Fruit fly (Drosophila melanogaster) S2 (cell line): ENCODE results near the gene ScpX.

Experiments
- CG8478 ChIP-seq: fragments of >200 bp; optimal IDR thresholded peaks from 2 replicates; lab custom pipeline; 2018
- CTCF ChIP-seq, 2 experiments: fragments of >200 bp; optimal IDR thresholded peaks; 2 replicates each; lab custom pipeline; 2018

ScpX gene

dm6 chr2L:18867815-18868214 lies 36.8 kb downstream of the ScpX start:
- TF ChIP-seq CG8478 (lab: Kevin White, UChicago) (no peak), CTCF (optimal IDR thresholded peaks at IDR 0.05; lab: Kevin White, UChicago) (no peak)

dm6 chr2L:18871822-18872221 lies 40.8 kb downstream of the ScpX start:
- TF ChIP-seq CG8478 (lab: Kevin White, UChicago) (no peak), CTCF (optimal IDR thresholded peaks at IDR 0.05; lab: Kevin White, UChicago) (no peak)

- no peak for TF ChIP-seq CG8478 (lab: Kevin White, UChicago)
- TF ChIP-seq CTCF (optimal IDR thresholded peaks at IDR 0.05; lab: Kevin White, UChicago): no peak
Measured at dm6 chr2L:18875213-18875612, 44.2 kb downstream of the ScpX start.

- TF ChIP-seq CG8478 (lab: Kevin White, UChicago) (no peak), CTCF (optimal IDR thresholded peaks at IDR 0.05; lab: Kevin White, UChicago) (no peak)
Measured at dm6 chr2L:18878439-18878838, 47.4 kb downstream of the ScpX start.

DNA sequence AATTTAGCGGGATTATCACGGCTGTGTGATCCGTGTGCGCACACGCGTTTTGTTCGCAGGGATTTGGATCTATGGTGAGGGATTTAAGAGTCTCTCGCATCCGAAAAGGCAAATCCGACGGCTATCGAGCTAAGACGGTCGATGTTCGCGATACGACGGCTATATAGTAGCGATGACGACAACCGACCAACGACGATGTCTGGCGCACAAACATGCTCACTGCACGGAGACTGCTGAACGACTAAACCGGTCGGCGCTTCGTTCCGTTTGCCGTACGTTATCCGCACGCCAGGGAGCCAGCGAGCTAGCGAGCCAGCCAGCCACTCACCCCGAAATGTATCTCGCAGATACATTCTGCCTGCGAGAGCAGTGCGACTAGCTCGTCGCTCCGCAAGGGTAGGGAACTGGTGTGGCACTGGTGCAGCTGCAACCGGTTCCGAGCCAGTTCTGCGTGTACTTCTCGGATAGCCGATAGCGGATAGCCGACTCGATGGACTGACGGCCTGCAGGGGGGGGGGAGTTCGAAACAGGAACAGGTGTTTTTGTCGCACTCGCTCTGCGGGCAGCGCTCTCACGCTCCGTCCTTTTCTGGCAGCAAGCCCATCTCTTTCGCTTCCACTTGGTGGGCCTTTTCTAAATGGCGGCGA lies 50.1 kb downstream of the ScpX start, which contains the start of gene tup:
Gene tup (minus strand): TSS at position 248 of the 647 bp plus-strand sequence.
- TF ChIP-seq CTCF (optimal IDR thresholded peaks at IDR 0.05; lab: Kevin White, UChicago) (peak; percentile 39 to 45), CG8478 (lab: Kevin White, UChicago) (no peak)

- TF ChIP-seq CTCF (optimal IDR thresholded peaks at IDR 0.05; lab: Kevin White, UChicago) (no peak), CG8478 (lab: Kevin White, UChicago) (no peak)
Measured at dm6 chr2L:18882734-18883133, 51.7 kb downstream of the ScpX start.
